Fruit fly (Drosophila melanogaster) whole organism, embryonic: Measurements from ENCODE around the gene CG5853.

ENCODE experiments used
- Abd-B ChIP-seq: fragments of 200-800 bp; sonication (Bioruptor generic); optimal IDR thresholded peaks from 2 replicates; lab custom pipeline; 2018; ENCODE audit warnings: missing biosample characterization, mild to moderate bottlenecking, missing genetic modification characterization, moderate library complexity
- Adf1 ChIP-seq: fragments of 200-800 bp; sonication (Bioruptor generic); IDR thresholded peaks from 2 replicates; pipeline ENCODE4 v1.3.6; 2022; ENCODE audit warnings: missing biosample characterization, missing genetic modification characterization
- Blimp-1 ChIP-seq: fragments of 200-800 bp; sonication (Bioruptor generic); optimal IDR thresholded peaks from 3 replicates; lab custom pipeline; 2018; ENCODE audit warnings: missing biosample characterization, missing genetic modification characterization, mild to moderate bottlenecking, moderate library complexity, missing genetic modification reagents
- CG10147 ChIP-seq: fragments of 200-800 bp; sonication (Bioruptor generic); optimal IDR thresholded peaks from 2 replicates; lab custom pipeline; 2019; ENCODE audit warnings: missing biosample characterization, mild to moderate bottlenecking, missing genetic modification characterization, moderate library complexity
- CG12236 ChIP-seq: fragments of 200-800 bp; sonication (Bioruptor generic); optimal IDR thresholded peaks from 2 replicates; lab custom pipeline; 2016; ENCODE audit warnings: missing biosample characterization, missing genetic modification characterization
- CG13123 ChIP-seq: fragments of 200-800 bp; sonication (Bioruptor generic); optimal IDR thresholded peaks from 2 replicates; lab custom pipeline; 2016; ENCODE audit warnings: missing biosample characterization, missing genetic modification characterization
- CG17328 ChIP-seq: fragments of 200-800 bp; sonication (Bioruptor generic); IDR thresholded peaks from 2 replicates; pipeline ENCODE4 v1.3.6; 2022; ENCODE audit warnings: missing biosample characterization, missing genetic modification characterization
- CG1832 ChIP-seq: fragments of 200-800 bp; sonication (Bioruptor generic); optimal IDR thresholded peaks from 2 replicates; lab custom pipeline; 2017; ENCODE audit warnings: missing biosample characterization, mild to moderate bottlenecking, missing genetic modification characterization, inconsistent platforms
- CG2129 ChIP-seq: fragments of 200-800 bp; sonication (Bioruptor generic); IDR thresholded peaks from 2 replicates; pipeline ENCODE4 v1.3.6; 2022; ENCODE audit warnings: missing biosample characterization, missing genetic modification characterization; ENCODE audit not compliant: partially characterized antibody
- CG30403 ChIP-seq: fragments of 200-800 bp; sonication (Bioruptor generic); optimal IDR thresholded peaks from 3 replicates; lab custom pipeline; 2016; ENCODE audit warnings: missing biosample characterization, missing genetic modification characterization
- CG3726 ChIP-seq: fragments of 200-800 bp; sonication (Bioruptor generic); IDR thresholded peaks from 3 replicates; pipeline ENCODE4, ENCODE4 v1.3.6; 2022; ENCODE audit warnings: missing biosample characterization, missing genetic modification characterization
- CG3847 ChIP-seq: fragments of 200-800 bp; sonication (Bioruptor generic); IDR thresholded peaks from 2 replicates; pipeline ENCODE4 v1.3.6; 2022; ENCODE audit warnings: missing biosample characterization, missing genetic modification characterization
- CG4730 ChIP-seq: fragments of 200-800 bp; sonication (Bioruptor generic); IDR thresholded peaks from 2 replicates; pipeline ENCODE4 v1.3.6; 2022; ENCODE audit warnings: missing biosample characterization, missing genetic modification characterization
- CG7357 ChIP-seq: fragments of 200-800 bp; sonication (Bioruptor generic); IDR thresholded peaks from 3 replicates; pipeline ENCODE4 v1.3.6; 2022; ENCODE audit warnings: missing biosample characterization, missing genetic modification characterization
- CG9727 ChIP-seq: fragments of 200-800 bp; sonication (Bioruptor generic); optimal IDR thresholded peaks from 3 replicates; lab custom pipeline; 2017; ENCODE audit warnings: missing biosample characterization, mild to moderate bottlenecking, missing genetic modification characterization
- CG9797 ChIP-seq: fragments of 200-800 bp; sonication (Bioruptor generic); optimal IDR thresholded peaks from 3 replicates; lab custom pipeline; 2018; ENCODE audit warnings: missing biosample characterization, mild to moderate bottlenecking, missing genetic modification characterization
- Dll ChIP-seq: fragments of 200-800 bp; sonication (Bioruptor generic); IDR thresholded peaks from 4 replicates; pipeline ENCODE4 v1.3.6; 2022; ENCODE audit warnings: missing biosample characterization, missing genetic modification characterization; ENCODE audit not compliant: partially characterized antibody
- Doc2 ChIP-seq: fragments of 200-800 bp; sonication (Bioruptor generic); IDR thresholded peaks from 2 replicates; pipeline ENCODE4 v1.3.6; 2022; ENCODE audit warnings: missing biosample characterization, missing genetic modification characterization
- HLH4C ChIP-seq: fragments of 200-800 bp; sonication (Bioruptor generic); IDR thresholded peaks from 3 replicates; pipeline ENCODE4 v1.3.6; 2022; ENCODE audit warnings: missing biosample characterization, missing genetic modification characterization; ENCODE audit not compliant: partially characterized antibody
- Lim3 ChIP-seq: fragments of 200-800 bp; sonication (Bioruptor generic); IDR thresholded peaks from 2 replicates; pipeline ENCODE4 v1.3.6; 2022; ENCODE audit warnings: missing biosample characterization, missing genetic modification characterization
- MTF-1 ChIP-seq: fragments of 200-800 bp; sonication (Bioruptor generic); optimal IDR thresholded peaks from 2 replicates; lab custom pipeline; 2018; ENCODE audit warnings: missing biosample characterization, mild to moderate bottlenecking, missing genetic modification characterization, borderline replicate concordance
- Med ChIP-seq: fragments of 200-800 bp; sonication (Bioruptor generic); peaks from one replicate; lab custom pipeline; 2016; ENCODE audit warnings: missing biosample characterization, missing genetic modification characterization, mild to moderate bottlenecking, inconsistent platforms, moderate library complexity
- NC2β ChIP-seq: fragments of 200-800 bp; sonication (Bioruptor generic); optimal IDR thresholded peaks from 2 replicates; lab custom pipeline; 2016; ENCODE audit warnings: missing biosample characterization, missing genetic modification characterization
- NFAT ChIP-seq: fragments of 200-800 bp; sonication (Bioruptor generic); IDR thresholded peaks from 2 replicates; pipeline ENCODE4 v1.3.6; 2022; ENCODE audit warnings: missing biosample characterization, missing genetic modification characterization
- Neu2 ChIP-seq: fragments of 200-800 bp; sonication (Bioruptor generic); optimal IDR thresholded peaks from 3 replicates; lab custom pipeline; 2016; ENCODE audit warnings: missing biosample characterization, missing genetic modification characterization, borderline replicate concordance
- Optix ChIP-seq: fragments of 200-800 bp; sonication (Bioruptor generic); IDR thresholded peaks from 3 replicates; pipeline ENCODE4 v1.3.6; 2022; ENCODE audit warnings: missing biosample characterization, missing genetic modification characterization
- Rx ChIP-seq: fragments of 200-800 bp; sonication (Bioruptor generic); IDR thresholded peaks from 2 replicates; pipeline ENCODE4 v1.3.6; 2022; ENCODE audit warnings: missing biosample characterization, missing genetic modification characterization
- Trl ChIP-seq, 3 experiments: fragments of >200 bp in 2 of 3; fragments of 200-800 bp in 1 of 3; sonication (Bioruptor generic) in 1 of 3; optimal IDR thresholded peaks; 2 replicates in 1 of 3; 3 replicates in 2 of 3; lab custom pipeline; 2016 to 2017; ENCODE audit warnings: missing biosample characterization in 1 of 3, missing genetic modification characterization in 1 of 3
- Xrp1 ChIP-seq: fragments of 200-800 bp; sonication (Bioruptor generic); IDR thresholded peaks from 2 replicates; pipeline ENCODE4 v1.3.6; 2022; ENCODE audit warnings: missing biosample characterization, missing genetic modification characterization
- ap ChIP-seq: fragments of 200-800 bp; sonication (Bioruptor generic); IDR thresholded peaks from 2 replicates; pipeline ENCODE4 v1.3.6; 2022; ENCODE audit warnings: missing biosample characterization, missing genetic modification characterization
- ara ChIP-seq: fragments of 200-800 bp; sonication (Bioruptor generic); IDR thresholded peaks from 2 replicates; pipeline ENCODE4 v1.3.6; 2022; ENCODE audit warnings: missing biosample characterization, missing genetic modification characterization
- cad ChIP-seq: fragments of >200 bp; optimal IDR thresholded peaks from 2 replicates; lab custom pipeline; 2017; ENCODE audit warnings: missing biosample characterization, missing genetic modification characterization
- corto ChIP-seq: fragments of 200-800 bp; sonication (Bioruptor generic); optimal IDR thresholded peaks from 2 replicates; lab custom pipeline; 2016; ENCODE audit warnings: missing biosample characterization, mild to moderate bottlenecking, missing genetic modification characterization, moderate library complexity
- disco-r ChIP-seq: fragments of 200-800 bp; sonication (Bioruptor generic); optimal IDR thresholded peaks from 2 replicates; lab custom pipeline; 2016; ENCODE audit warnings: missing biosample characterization, missing genetic modification characterization
- emc ChIP-seq: fragments of 200-800 bp; sonication (Bioruptor generic); optimal IDR thresholded peaks from 2 replicates; lab custom pipeline; 2016; ENCODE audit warnings: missing biosample characterization, missing genetic modification characterization
- ftz-f1 ChIP-seq: fragments of 200-800 bp; sonication (Bioruptor generic); optimal IDR thresholded peaks from 2 replicates; lab custom pipeline; 2016; ENCODE audit warnings: missing biosample characterization, missing genetic modification characterization
- h ChIP-seq: fragments of >200 bp; optimal IDR thresholded peaks from 2 replicates; lab custom pipeline; 2017
- ham ChIP-seq: fragments of 200-800 bp; sonication (Bioruptor generic); IDR thresholded peaks from 2 replicates; pipeline ENCODE4 v1.3.6; 2022; ENCODE audit warnings: missing biosample characterization, missing genetic modification characterization
- ind ChIP-seq: fragments of 200-800 bp; sonication (Bioruptor generic); optimal IDR thresholded peaks from 3 replicates; lab custom pipeline; 2016; ENCODE audit warnings: missing biosample characterization, missing genetic modification characterization
- lab ChIP-seq: fragments of 200-800 bp; sonication (Bioruptor generic); optimal IDR thresholded peaks from 3 replicates; lab custom pipeline; 2017; ENCODE audit warnings: missing biosample characterization, missing genetic modification characterization, mild to moderate bottlenecking, moderate library complexity, missing genetic modification reagents
- lmd ChIP-seq: fragments of 200-800 bp; sonication (Bioruptor generic); IDR thresholded peaks from 2 replicates; pipeline ENCODE4 v1.3.6; 2022; ENCODE audit warnings: missing biosample characterization, missing genetic modification characterization
- nmo ChIP-seq: fragments of 200-800 bp; sonication (Bioruptor generic); optimal IDR thresholded peaks from 2 replicates; lab custom pipeline; 2018; ENCODE audit warnings: missing biosample characterization, mild to moderate bottlenecking, missing genetic modification characterization, moderate library complexity
- org-1 ChIP-seq: fragments of 200-800 bp; sonication (Bioruptor generic); optimal IDR thresholded peaks from 2 replicates; lab custom pipeline; 2017; ENCODE audit warnings: missing biosample characterization, missing genetic modification characterization
- shn ChIP-seq: fragments of 200-800 bp; sonication (Bioruptor generic); optimal IDR thresholded peaks from 3 replicates; lab custom pipeline; 2016; ENCODE audit warnings: missing biosample characterization, missing genetic modification characterization
- slbo ChIP-seq: fragments of 200-800 bp; sonication (Bioruptor generic); IDR thresholded peaks from 2 replicates; pipeline ENCODE4 v1.3.6; 2022; ENCODE audit warnings: missing biosample characterization, missing genetic modification characterization
- tgo ChIP-seq: fragments of 200-800 bp; sonication (Bioruptor generic); IDR thresholded peaks from 3 replicates; pipeline ENCODE4 v1.3.6; 2022; ENCODE audit warnings: missing biosample characterization, missing genetic modification characterization
- twi ChIP-seq: fragments of 200-800 bp; optimal IDR thresholded peaks from 2 replicates; lab custom pipeline; 2019; ENCODE audit warnings: missing biosample characterization, mild to moderate bottlenecking, missing genetic modification characterization, moderate library complexity
- unc-4 ChIP-seq: fragments of 200-800 bp; sonication (Bioruptor generic); IDR thresholded peaks from 2 replicates; pipeline ENCODE4 v1.3.6; 2022; ENCODE audit warnings: missing biosample characterization, missing genetic modification characterization; ENCODE audit not compliant: partially characterized antibody
- z ChIP-seq: fragments of 200-800 bp; sonication (Bioruptor generic); IDR thresholded peaks from 3 replicates; pipeline ENCODE4 v1.3.6; 2022; ENCODE audit warnings: missing biosample characterization, missing genetic modification characterization
- zen ChIP-seq: fragments of 200-800 bp; sonication (Bioruptor generic); optimal IDR thresholded peaks from 3 replicates; lab custom pipeline; 2018; ENCODE audit warnings: missing biosample characterization, mild to moderate bottlenecking, missing genetic modification characterization, moderate library complexity
- zfh2 ChIP-seq: fragments of 200-800 bp; sonication (Bioruptor generic); optimal IDR thresholded peaks from 2 replicates; lab custom pipeline; 2016; ENCODE audit warnings: missing biosample characterization, missing genetic modification characterization

CG5853 gene

dm6 chr2L:9894871-9895364 lies 52.5 kb downstream of the CG5853 start, which contains the start of gene Bka (continued):
- TF ChIP-seq CG7357 (GFP tag; lab: Robert Waterston, UW) (no peak), CG4730 (GFP tag; lab: Robert Waterston, UW) (no peak), NC2β (GFP tag; lab: Kevin White, UChicago) (peak; percentile 55), emc (no peak), CG3726 (GFP tag; lab: Robert Waterston, UW) (no peak), CG30403 (GFP tag; lab: Kevin White, UChicago) (peak; percentile 26), Adf1 (GFP tag; lab: Robert Waterston, UW) (peak; percentile 10; the same call in 1 of the 2 replicates), Abd-B (GFP tag; lab: Kevin White, UChicago) (no peak), HLH4C (peak; percentile 95), Med (GFP tag; lab: Kevin White, UChicago) (peak; percentile 93), cad (GFP tag; lab: Kevin White, UChicago) (no peak), corto (GFP tag; lab: Kevin White, UChicago) (no peak), CG9727 (GFP tag; lab: Kevin White, UChicago) (peak; percentile 77), CG3847 (GFP tag; lab: Robert Waterston, UW) (no peak; the same call in 1 of the 2 replicates), lab (peak; percentile 72), CG10147 (GFP tag; lab: Kevin White, UChicago) (peak; percentile 75), Trl (optimal IDR thresholded peaks at IDR 0.05; lab: Kevin White, UChicago) (no peak), Trl (GFP tag; optimal IDR thresholded peaks at IDR 0.05; lab: Kevin White, UChicago) (peak; percentile 25), tgo (GFP tag; lab: Robert Waterston, UW) (no peak), Xrp1 (GFP tag; lab: Robert Waterston, UW) (no peak), Neu2 (GFP tag; lab: Kevin White, UChicago) (no peak), Rx (GFP tag; lab: Robert Waterston, UW) (no peak), ara (no peak), nmo (GFP tag; lab: Kevin White, UChicago) (peak; percentile 74), CG2129 (GFP tag; lab: Robert Waterston, UW) (peak; percentile 99), CG12236 (no peak), ftz-f1 (GFP tag; lab: Kevin White, UChicago) (no peak), zen (tag; lab: Kevin White, UChicago) (peak; percentile 21), ham (GFP tag; lab: Robert Waterston, UW) (no peak), MTF-1 (GFP tag; lab: Kevin White, UChicago) (peak; percentile 51), org-1 (GFP tag; lab: Kevin White, UChicago) (peak; percentile 8), CG9797 (GFP tag; lab: Kevin White, UChicago) (peak; percentile 57), Blimp-1 (GFP tag; lab: Kevin White, UChicago) (no peak), twi (tag; lab: Kevin White, UChicago) (peak; percentile 71), ap (no peak), CG13123 (GFP tag; lab: Kevin White, UChicago) (peak; percentile 1), z (no peak), disco-r (GFP tag; lab: Kevin White, UChicago) (no peak), slbo (0 out of 2 replicates have a peak, but pooled peaks have one; percentile 28), CG17328 (GFP tag; lab: Robert Waterston, UW) (peak; percentile 46; the same call in 1 of the 2 replicates), shn (GFP tag; lab: Kevin White, UChicago) (no peak), Dll (GFP tag; lab: Robert Waterston, UW) (peak; percentile 100), Doc2 (GFP tag; lab: Robert Waterston, UW) (no peak), ind (GFP tag; lab: Kevin White, UChicago) (no peak), zfh2 (no peak), Optix (GFP tag; lab: Robert Waterston, UW) (no peak), Lim3 (GFP tag; lab: Robert Waterston, UW) (no peak), CG1832 (GFP tag; lab: Kevin White, UChicago) (no peak), unc-4 (GFP tag; lab: Robert Waterston, UW) (peak; percentile 99), h (lab: Kevin White, UChicago) (no peak), NFAT (peak; percentile 69; the same call in 1 of the 2 replicates), lmd (GFP tag; lab: Robert Waterston, UW) (no peak)
